Fruit fly (Drosophila melanogaster): ENCODE results near the gene Mhcl.

Mhcl gene

dm6 chr3R:16099268-16100240 is 993 bp upstream of the Mhcl start (continued):
- no peak for TF ChIP-seq ham (GFP tag; IDR thresholded peaks at IDR 0.05)
- TF ChIP-seq grau (tag; optimal IDR thresholded peaks at IDR 0.05): no peak
- no peak for TF ChIP-seq CG16863 (GFP tag; optimal IDR thresholded peaks at IDR 0.05)
- TF ChIP-seq stc (GFP tag; IDR thresholded peaks at IDR 0.05): peak; percentile 16; the same call in 1 of the 2 replicates
- no peak for TF ChIP-seq CG9727 (GFP tag; optimal IDR thresholded peaks at IDR 0.05)
- TF ChIP-seq Fer2 (tag; optimal IDR thresholded peaks at IDR 0.05): no peak
- TF ChIP-seq D19B (GFP tag; optimal IDR thresholded peaks at IDR 0.05): no peak
- no peak for TF ChIP-seq tap (tag; optimal IDR thresholded peaks at IDR 0.05)
- TF ChIP-seq Rx (GFP tag; IDR thresholded peaks at IDR 0.05): no peak
- no peak for TF ChIP-seq toy (GFP tag; IDR thresholded peaks at IDR 0.05)
- no peak for TF ChIP-seq ap (GFP tag; IDR thresholded peaks at IDR 0.05)
- TF ChIP-seq Ptx1 (GFP tag; IDR thresholded peaks at IDR 0.05): 0 out of 2 replicates have a peak, but pooled peaks have one; percentile 8
- TF ChIP-seq CG9797 (GFP tag; optimal IDR thresholded peaks at IDR 0.05): no peak
- peak; percentile 36 for TF ChIP-seq MBD-R2 (GFP tag; IDR thresholded peaks at IDR 0.05)
- TF ChIP-seq CG3407 (GFP tag; optimal IDR thresholded peaks at IDR 0.05): no peak
- no peak for TF ChIP-seq org-1 (GFP tag; optimal IDR thresholded peaks at IDR 0.05)
- no peak for TF ChIP-seq Mrtf (GFP tag; IDR thresholded peaks at IDR 0.05)
- no peak for TF ChIP-seq CG30431 (GFP tag; optimal IDR thresholded peaks at IDR 0.05)
- 0 out of 2 replicates have a peak, but pooled peaks have one; percentile 1 for TF ChIP-seq Scr (GFP tag; IDR thresholded peaks at IDR 0.05; ENCODE audit: partially characterized antibody)
- TF ChIP-seq gro (GFP tag; optimal IDR thresholded peaks at IDR 0.05): peak; percentile 22
- TF ChIP-seq CG3847 (GFP tag; IDR thresholded peaks at IDR 0.05): no peak
- TF ChIP-seq CG11560 (tag; IDR thresholded peaks at IDR 0.05): no peak
- no peak for TF ChIP-seq CG15514 (GFP tag; optimal IDR thresholded peaks at IDR 0.05)
- no peak for TF ChIP-seq Dip2 (GFP tag; IDR thresholded peaks at IDR 0.05)
- no peak for TF ChIP-seq CG5245 (GFP tag; optimal IDR thresholded peaks at IDR 0.05)
- TF ChIP-seq Pdp1 (GFP tag; optimal IDR thresholded peaks at IDR 0.05): no peak
- TF ChIP-seq Neu2 (GFP tag; optimal IDR thresholded peaks at IDR 0.05; ENCODE audit: borderline replicate concordance): no peak
- TF ChIP-seq CG9609 (GFP tag; optimal IDR thresholded peaks at IDR 0.05): no peak
- no peak for TF ChIP-seq E2f1 (GFP tag; IDR thresholded peaks at IDR 0.05)
- TF ChIP-seq CG2875 (GFP tag; optimal IDR thresholded peaks at IDR 0.05): peak; percentile 28
- TF ChIP-seq lilli (GFP tag; optimal IDR thresholded peaks at IDR 0.05): no peak
- no peak for TF ChIP-seq CG3726 (GFP tag; IDR thresholded peaks at IDR 0.05)
- 0 out of 4 replicates have a peak, but pooled peaks have one; percentile 54 for TF ChIP-seq Dll (GFP tag; IDR thresholded peaks at IDR 0.05; ENCODE audit: partially characterized antibody)
- TF ChIP-seq CG12155 (GFP tag; optimal IDR thresholded peaks at IDR 0.05): no peak
- TF ChIP-seq CG11093 (GFP tag; IDR thresholded peaks at IDR 0.05): no peak
- peak; percentile 68 for TF ChIP-seq CG8924 (tag; optimal IDR thresholded peaks at IDR 0.05)
- TF ChIP-seq CG8478 (optimal IDR thresholded peaks at IDR 0.05): peak; percentile 100
- no peak for TF ChIP-seq CG18599 (GFP tag; optimal IDR thresholded peaks at IDR 0.05)
- peak; percentile 90 for TF ChIP-seq Adf1 (GFP tag; IDR thresholded peaks at IDR 0.05)
- TF ChIP-seq CG6175 (GFP tag; IDR thresholded peaks at IDR 0.05): peak; percentile 99
- peak; percentile 17; the same call in 1 of the 2 replicates for TF ChIP-seq sna (GFP tag; IDR thresholded peaks at IDR 0.05; ENCODE audit: partially characterized antibody)
- TF ChIP-seq Poxn (GFP tag; IDR thresholded peaks at IDR 0.05): no peak
- TF ChIP-seq salm (tag; optimal IDR thresholded peaks at IDR 0.05): no peak
- no peak for TF ChIP-seq CG10462 (GFP tag; optimal IDR thresholded peaks at IDR 0.05)
- TF ChIP-seq CG13424 (tag; optimal IDR thresholded peaks at IDR 0.05): no peak
- no peak for TF ChIP-seq Oli (tag; optimal IDR thresholded peaks at IDR 0.05)
- TF ChIP-seq sim (GFP tag; IDR thresholded peaks at IDR 0.05): no peak
- no peak for TF ChIP-seq Hmx (GFP tag; optimal IDR thresholded peaks at IDR 0.05)
- TF ChIP-seq ssp (GFP tag; IDR thresholded peaks at IDR 0.05): no peak
- no peak for TF ChIP-seq wor (GFP tag; IDR thresholded peaks at IDR 0.05)
